Fruit fly (Drosophila melanogaster) whole organism, embryonic: Measurements from ENCODE around the gene CG7264.

ENCODE experiments used
- Ada2b ChIP-seq: fragments of 200-800 bp; sonication (Bioruptor generic); IDR thresholded peaks from 2 replicates; pipeline ENCODE4 v1.3.6; 2022; ENCODE audit warnings: missing biosample characterization, missing genetic modification characterization
- Bteb2 ChIP-seq: fragments of 200-800 bp; sonication (Bioruptor generic); optimal IDR thresholded peaks from 2 replicates; lab custom pipeline; 2016; ENCODE audit warnings: missing biosample characterization, missing genetic modification characterization
- CG11398 ChIP-seq: fragments of 200-800 bp; sonication (Bioruptor generic); optimal IDR thresholded peaks from 2 replicates; lab custom pipeline; 2016; ENCODE audit warnings: missing biosample characterization, missing genetic modification characterization
- CG12299 ChIP-seq: fragments of 200-800 bp; sonication (Bioruptor generic); optimal IDR thresholded peaks from 2 replicates; lab custom pipeline; 2018; ENCODE audit warnings: missing biosample characterization, mild to moderate bottlenecking, missing genetic modification characterization
- CG17802 ChIP-seq: fragments of 200-800 bp; sonication (Bioruptor generic); optimal IDR thresholded peaks from 2 replicates; lab custom pipeline; 2018; ENCODE audit warnings: missing biosample characterization, mild to moderate bottlenecking, missing genetic modification characterization, moderate library complexity
- CG18476 ChIP-seq: fragments of 200-800 bp; sonication (Bioruptor generic); optimal IDR thresholded peaks from 2 replicates; lab custom pipeline; 2016; ENCODE audit warnings: missing biosample characterization, mild to moderate bottlenecking, missing genetic modification characterization
- CG2199 ChIP-seq: fragments of 200-800 bp; sonication (Bioruptor generic); IDR thresholded peaks from 3 replicates; pipeline ENCODE4 v1.3.6; 2022; ENCODE audit warnings: missing biosample characterization, missing genetic modification characterization
- CG42726 ChIP-seq: fragments of 200-800 bp; sonication (Bioruptor generic); IDR thresholded peaks from 2 replicates; pipeline ENCODE4 v1.3.6; 2022; ENCODE audit warnings: missing biosample characterization, missing genetic modification characterization; ENCODE audit not compliant: partially characterized antibody
- CG4360 ChIP-seq: fragments of 200-800 bp; sonication (Bioruptor generic); IDR thresholded peaks from 2 replicates; pipeline ENCODE4 v1.3.6; 2022; ENCODE audit warnings: missing biosample characterization, missing genetic modification characterization
- CG8281 ChIP-seq: fragments of 200-800 bp; sonication (Bioruptor generic); optimal IDR thresholded peaks from 2 replicates; lab custom pipeline; 2018; ENCODE audit warnings: missing biosample characterization, mild to moderate bottlenecking, missing genetic modification characterization, moderate library complexity
- Dfd ChIP-seq, 2 experiments: fragments of >200 bp; optimal IDR thresholded peaks; 2 replicates each; lab custom pipeline; 2017; ENCODE audit warnings: missing biosample characterization in 2 of 2, missing genetic modification characterization in 2 of 2
- HHEX ChIP-seq: fragments of 200-800 bp; sonication (Bioruptor generic); optimal IDR thresholded peaks from 3 replicates; lab custom pipeline; 2017; ENCODE audit warnings: missing biosample characterization, mild to moderate bottlenecking, missing genetic modification characterization, missing genetic modification reagents
- HLHmδ ChIP-seq: fragments of 200-800 bp; sonication (Bioruptor generic); optimal IDR thresholded peaks from 2 replicates; lab custom pipeline; 2018; ENCODE audit warnings: missing biosample characterization, mild to moderate bottlenecking, missing genetic modification characterization, moderate library complexity
- Hand ChIP-seq: fragments of 200-800 bp; sonication (Bioruptor generic); optimal IDR thresholded peaks from 2 replicates; lab custom pipeline; 2017; ENCODE audit warnings: mild to moderate bottlenecking, missing biosample characterization, missing genetic modification reagents, missing genetic modification characterization
- HmgZ ChIP-seq: fragments of 200-800 bp; sonication (Bioruptor generic); optimal IDR thresholded peaks from 2 replicates; lab custom pipeline; 2018; ENCODE audit warnings: missing biosample characterization, mild to moderate bottlenecking, missing genetic modification characterization
- MBD-R2 ChIP-seq: fragments of 200-800 bp; sonication (Bioruptor generic); IDR thresholded peaks from 2 replicates; pipeline ENCODE4 v1.3.6; 2022; ENCODE audit warnings: missing biosample characterization, missing genetic modification characterization
- Med ChIP-seq: fragments of 200-800 bp; sonication (Bioruptor generic); peaks from one replicate; lab custom pipeline; 2016; ENCODE audit warnings: missing biosample characterization, missing genetic modification characterization, mild to moderate bottlenecking, inconsistent platforms, moderate library complexity
- Oli ChIP-seq: fragments of 200-800 bp; sonication (Bioruptor generic); optimal IDR thresholded peaks from 2 replicates; lab custom pipeline; 2018; ENCODE audit warnings: missing biosample characterization, mild to moderate bottlenecking, missing genetic modification characterization, moderate library complexity
- Sin3A ChIP-seq: fragments of >200 bp; optimal IDR thresholded peaks from 2 replicates; lab custom pipeline; 2018
- Usf ChIP-seq: fragments of 200-800 bp; sonication (Bioruptor generic); optimal IDR thresholded peaks from 2 replicates; lab custom pipeline; 2017; ENCODE audit warnings: missing genotype, missing biosample characterization, missing genetic modification characterization
- al ChIP-seq: fragments of 200-800 bp; sonication (Bioruptor generic); IDR thresholded peaks from 2 replicates; pipeline ENCODE4 v1.3.6; 2022; ENCODE audit warnings: missing biosample characterization, missing genetic modification characterization
- amos ChIP-seq: fragments of 200-800 bp; sonication (Bioruptor generic); IDR thresholded peaks from 2 replicates; pipeline ENCODE4 v1.3.6; 2022; ENCODE audit warnings: missing biosample characterization, missing genetic modification characterization; ENCODE audit not compliant: partially characterized antibody
- ase ChIP-seq: fragments of 200-800 bp; sonication (Bioruptor generic); IDR thresholded peaks from 3 replicates; pipeline ENCODE4 v1.3.6; 2022; ENCODE audit warnings: missing biosample characterization, missing genetic modification characterization
- bbx ChIP-seq: fragments of 200-800 bp; sonication (Bioruptor generic); IDR thresholded peaks from 2 replicates; pipeline ENCODE4 v1.3.6; 2022; ENCODE audit warnings: missing biosample characterization, missing genetic modification characterization; ENCODE audit not compliant: partially characterized antibody
- bigmax ChIP-seq: fragments of 200-800 bp; sonication (Bioruptor generic); optimal IDR thresholded peaks from 2 replicates; lab custom pipeline; 2018; ENCODE audit warnings: missing biosample characterization, mild to moderate bottlenecking, missing genetic modification characterization
- dan ChIP-seq: fragments of 200-800 bp; sonication (Bioruptor generic); IDR thresholded peaks from 2 replicates; pipeline ENCODE4 v1.3.6; 2022; ENCODE audit warnings: missing biosample characterization, missing genetic modification characterization
- gem ChIP-seq: fragments of 200-800 bp; sonication (Bioruptor generic); optimal IDR thresholded peaks from 2 replicates; lab custom pipeline; 2019; ENCODE audit warnings: missing biosample characterization, mild to moderate bottlenecking, missing genetic modification characterization, moderate library complexity
- gsb ChIP-seq: fragments of 200-800 bp; sonication (Bioruptor generic); IDR thresholded peaks from 2 replicates; pipeline ENCODE4 v1.3.6; 2022; ENCODE audit warnings: missing biosample characterization, missing genetic modification characterization
- jumu ChIP-seq: fragments of 200-800 bp; sonication (Bioruptor generic); optimal IDR thresholded peaks from 3 replicates; lab custom pipeline; 2016; ENCODE audit warnings: missing biosample characterization, missing genetic modification characterization
- nerfin-1 ChIP-seq: fragments of 200-800 bp; sonication (Bioruptor generic); optimal IDR thresholded peaks from 3 replicates; lab custom pipeline; 2019; ENCODE audit warnings: missing biosample characterization, mild to moderate bottlenecking, missing genetic modification characterization, moderate library complexity
- pros ChIP-seq: fragments of 200-800 bp; sonication (Bioruptor generic); optimal IDR thresholded peaks from 3 replicates; lab custom pipeline; 2019; ENCODE audit warnings: missing biosample characterization, mild to moderate bottlenecking, missing genetic modification characterization, moderate library complexity
- shn ChIP-seq: fragments of 200-800 bp; sonication (Bioruptor generic); optimal IDR thresholded peaks from 3 replicates; lab custom pipeline; 2016; ENCODE audit warnings: missing biosample characterization, missing genetic modification characterization
- sna ChIP-seq: fragments of 200-800 bp; sonication (Bioruptor generic); IDR thresholded peaks from 2 replicates; pipeline ENCODE4 v1.3.6; 2022; ENCODE audit warnings: missing biosample characterization, missing genetic modification characterization; ENCODE audit not compliant: partially characterized antibody
- tll ChIP-seq, 2 experiments: fragments of 200-800 bp in 1 of 2; fragments of >200 bp in 1 of 2; sonication (Bioruptor generic) in 1 of 2; optimal IDR thresholded peaks; 2 replicates each; lab custom pipeline; 2017 to 2019; ENCODE audit warnings: missing biosample characterization in 2 of 2, missing genetic modification characterization in 2 of 2, mild to moderate bottlenecking in 1 of 2, moderate library complexity in 1 of 2
- trem ChIP-seq: fragments of 200-800 bp; optimal IDR thresholded peaks from 3 replicates; lab custom pipeline; 2019; ENCODE audit warnings: missing biosample characterization, mild to moderate bottlenecking, missing genetic modification characterization, moderate library complexity
- twi ChIP-seq: fragments of 200-800 bp; optimal IDR thresholded peaks from 2 replicates; lab custom pipeline; 2019; ENCODE audit warnings: missing biosample characterization, mild to moderate bottlenecking, missing genetic modification characterization, moderate library complexity

CG7264 gene

dm6 chr3L:11825560-11826153 lies 3.2 kb upstream of the CG7264 start, which contains the start of gene CG32095 (continued):
- TF ChIP-seq ase (GFP tag; lab: Robert Waterston, UW) (no peak), jumu (GFP tag; lab: Kevin White, UChicago) (no peak), Sin3A (lab: Kevin White, UChicago) (no peak), CG8281 (no peak), amos (GFP tag; lab: Robert Waterston, UW) (peak; percentile 86), trem (tag; lab: Kevin White, UChicago) (peak; percentile 75), sna (GFP tag; lab: Robert Waterston, UW) (peak; percentile 90), bigmax (GFP tag; lab: Kevin White, UChicago) (no peak), gem (tag; lab: Kevin White, UChicago) (no peak), Oli (tag; lab: Kevin White, UChicago) (no peak), HLHmδ (GFP tag; lab: Kevin White, UChicago) (no peak), Dfd (GFP tag; optimal IDR thresholded peaks at IDR 0.05; lab: Kevin White, UChicago) (no peak), HHEX (no peak), gsb (GFP tag; lab: Robert Waterston, UW) (no peak), Bteb2 (GFP tag; lab: Kevin White, UChicago) (no peak), CG17802 (no peak), HmgZ (no peak), Ada2b (GFP tag; lab: Robert Waterston, UW) (no peak), CG11398 (GFP tag; lab: Kevin White, UChicago) (no peak), Hand (GFP tag; lab: Kevin White, UChicago) (no peak), dan (GFP tag; lab: Robert Waterston, UW) (no peak), Usf (GFP tag; lab: Kevin White, UChicago) (no peak), shn (GFP tag; lab: Kevin White, UChicago) (no peak), bbx (GFP tag; lab: Robert Waterston, UW) (peak; percentile 82), MBD-R2 (GFP tag; lab: Robert Waterston, UW) (peak; percentile 68), CG18476 (no peak)
- TF ChIP-seq, all 482 proteins: peak for 57

dm6 chr3L:11831199-11831598 lies 2.4 kb downstream of the CG7264 start:
- TF ChIP-seq pros (GFP tag; lab: Kevin White, UChicago) (peak; percentile 58), CG12299 (tag; lab: Kevin White, UChicago) (no peak), CG4360 (GFP tag; lab: Robert Waterston, UW) (peak; percentile 57), al (GFP tag; lab: Robert Waterston, UW) (no peak), tll (GFP tag; optimal IDR thresholded peaks at IDR 0.05; lab: Kevin White, UChicago) (peak in 1 of 2 experiments; percentile 71), CG2199 (GFP tag; lab: Robert Waterston, UW) (peak; percentile 69; the same call in 2 of the 3 replicates), gem (tag; lab: Kevin White, UChicago) (no peak), nerfin-1 (tag; lab: Kevin White, UChicago) (peak; percentile 15), Med (GFP tag; lab: Kevin White, UChicago) (peak; percentile 6), CG42726 (GFP tag; lab: Robert Waterston, UW) (no peak), twi (tag; lab: Kevin White, UChicago) (peak; percentile 85)
